Fruit fly (Drosophila melanogaster): ENCODE results near the gene Rnp4F.

The Rnp4F gene

DNA sequence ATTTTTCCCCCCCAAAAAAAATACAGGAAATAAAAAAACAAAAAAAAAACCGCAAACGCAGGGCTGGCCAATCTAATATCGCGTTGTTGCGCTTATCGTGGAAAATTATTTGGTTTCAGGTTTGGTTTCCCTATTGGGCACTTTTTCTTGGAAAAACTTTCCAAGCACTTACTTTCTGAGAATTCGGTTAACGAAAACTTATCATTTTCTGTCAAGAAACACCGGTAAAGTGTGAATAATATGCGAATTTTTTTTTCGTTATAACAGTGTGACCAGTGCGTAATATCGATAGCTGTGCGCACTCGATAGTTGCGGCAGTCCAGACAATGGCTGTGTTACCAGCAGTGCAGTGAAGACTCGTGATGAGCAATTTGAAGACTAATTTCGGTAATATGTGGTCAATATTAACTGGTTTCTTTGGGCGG lies at the start of gene Rnp4F:
Gene Rnp4F, minus strand, starts transcription at position 238 of the 425 bp plus-strand sequence.
- peak; percentile 72 for TF ChIP-seq CG9705 (GFP tag; optimal IDR thresholded peaks at IDR 0.05)
- no peak for TF ChIP-seq Mio (GFP tag; optimal IDR thresholded peaks at IDR 0.05)
- TF ChIP-seq Vsx2 (GFP tag; optimal IDR thresholded peaks at IDR 0.05; ENCODE audit: partially characterized antibody): no peak
- TF ChIP-seq Rel (GFP tag; optimal IDR thresholded peaks at IDR 0.05): no peak
- TF ChIP-seq Rel (tag; optimal IDR thresholded peaks at IDR 0.05): peak; percentile 47
- TF ChIP-seq ey (GFP tag; optimal IDR thresholded peaks at IDR 0.05): peak; percentile 67
- no peak for TF ChIP-seq pan (optimal IDR thresholded peaks at IDR 0.05)
- peak; percentile 69 for TF ChIP-seq dmrt93B (GFP tag; optimal IDR thresholded peaks at IDR 0.05)
- no peak for TF ChIP-seq usp (GFP tag; optimal IDR thresholded peaks at IDR 0.05)
- TF ChIP-seq sv (GFP tag; optimal IDR thresholded peaks at IDR 0.05): peak; percentile 42
- peak; percentile 74 for TF ChIP-seq Sp1 (GFP tag; optimal IDR thresholded peaks at IDR 0.05)
- TF ChIP-seq HLH106 (tag; optimal IDR thresholded peaks at IDR 0.05): peak; percentile 74
- no peak for TF ChIP-seq Hr78 (GFP tag; optimal IDR thresholded peaks at IDR 0.05)
- no peak for TF ChIP-seq Dif (GFP tag; optimal IDR thresholded peaks at IDR 0.05; ENCODE audit: partially characterized antibody)
- TF ChIP-seq br (GFP tag; optimal IDR thresholded peaks at IDR 0.05): no peak
- no peak for TF ChIP-seq sage (GFP tag; optimal IDR thresholded peaks at IDR 0.05)
- TF ChIP-seq Abd-B (GFP tag; optimal IDR thresholded peaks at IDR 0.05): no peak
- peak; percentile 41 for TF ChIP-seq OdsH (GFP tag; optimal IDR thresholded peaks at IDR 0.05)
- peak; percentile 60 for TF ChIP-seq psq (GFP tag; optimal IDR thresholded peaks at IDR 0.05)
- peak; percentile 87 for TF ChIP-seq woc (GFP tag; optimal IDR thresholded peaks at IDR 0.05)
- TF ChIP-seq foxo (GFP tag; optimal IDR thresholded peaks at IDR 0.05): peak in 1 of 2 experiments; percentile 73
- no peak for TF ChIP-seq brk (GFP tag; optimal IDR thresholded peaks at IDR 0.05)
- no peak for TF ChIP-seq Myc (optimal IDR thresholded peaks at IDR 0.05)
- peak; percentile 5 for TF ChIP-seq jim (GFP tag; optimal IDR thresholded peaks at IDR 0.05)
- TF ChIP-seq Hr83 (GFP tag; optimal IDR thresholded peaks at IDR 0.05; ENCODE audit: poor library complexity, severe bottlenecking): peak; percentile 51
- no peak for TF ChIP-seq Jra (GFP tag; optimal IDR thresholded peaks at IDR 0.05)
- TF ChIP-seq dl (GFP tag; optimal IDR thresholded peaks at IDR 0.05; ENCODE audit: insufficient read depth in 1 of 2, partially characterized antibody in 2 of 2): no peak
- no peak for TF ChIP-seq fru (GFP tag; optimal IDR thresholded peaks at IDR 0.05)
- TF ChIP-seq rgr (GFP tag; optimal IDR thresholded peaks at IDR 0.05): peak; percentile 68
- no peak for TF ChIP-seq Hnf4 (GFP tag; optimal IDR thresholded peaks at IDR 0.05)
- no peak for TF ChIP-seq CG32264 (GFP tag; optimal IDR thresholded peaks at IDR 0.05)
- TF ChIP-seq tai (GFP tag; optimal IDR thresholded peaks at IDR 0.05): no peak
- TF ChIP-seq dsf (GFP tag; optimal IDR thresholded peaks at IDR 0.05; ENCODE audit: borderline replicate concordance): no peak
- no peak for TF ChIP-seq CrebA (GFP tag; optimal IDR thresholded peaks at IDR 0.05; ENCODE audit: borderline replicate concordance)
- peak; percentile 9 for TF ChIP-seq GATAd (GFP tag; optimal IDR thresholded peaks at IDR 0.05)
- TF ChIP-seq N (GFP tag; optimal IDR thresholded peaks at IDR 0.05): peak; percentile 86
- TF ChIP-seq Dfd (GFP tag; optimal IDR thresholded peaks at IDR 0.05): no peak
- TF ChIP-seq h (GFP tag; optimal IDR thresholded peaks at IDR 0.05): peak; percentile 70
- TF ChIP-seq lola (GFP tag; optimal IDR thresholded peaks at IDR 0.05): no peak

DNA sequence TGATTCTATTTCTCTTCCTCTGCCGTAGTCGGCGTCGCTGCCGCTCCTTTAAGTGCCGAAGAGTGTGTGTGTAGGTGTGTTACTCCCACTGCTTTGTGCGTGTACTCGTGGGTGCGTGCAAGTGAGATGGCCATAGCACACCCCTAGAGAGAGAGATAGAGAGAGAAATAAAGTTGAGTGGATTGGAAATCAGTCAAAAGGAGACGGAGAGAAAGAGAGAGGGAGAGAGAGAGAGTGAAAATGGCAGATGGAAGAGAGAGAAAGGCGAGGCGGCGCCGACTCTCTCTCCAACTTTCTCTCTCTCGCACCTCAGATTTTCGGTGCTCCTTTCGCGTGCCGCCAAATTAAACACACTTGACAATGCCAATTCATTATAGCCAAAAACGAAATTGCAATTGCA lies 41.5 kb upstream of the Rnp4F start:
- no peak for TF ChIP-seq HLH106 (tag; optimal IDR thresholded peaks at IDR 0.05)
- TF ChIP-seq CrebA (GFP tag; optimal IDR thresholded peaks at IDR 0.05; ENCODE audit: borderline replicate concordance): no peak
- no peak for TF ChIP-seq h (GFP tag; optimal IDR thresholded peaks at IDR 0.05)
- TF ChIP-seq CG32264 (GFP tag; optimal IDR thresholded peaks at IDR 0.05): no peak

DNA sequence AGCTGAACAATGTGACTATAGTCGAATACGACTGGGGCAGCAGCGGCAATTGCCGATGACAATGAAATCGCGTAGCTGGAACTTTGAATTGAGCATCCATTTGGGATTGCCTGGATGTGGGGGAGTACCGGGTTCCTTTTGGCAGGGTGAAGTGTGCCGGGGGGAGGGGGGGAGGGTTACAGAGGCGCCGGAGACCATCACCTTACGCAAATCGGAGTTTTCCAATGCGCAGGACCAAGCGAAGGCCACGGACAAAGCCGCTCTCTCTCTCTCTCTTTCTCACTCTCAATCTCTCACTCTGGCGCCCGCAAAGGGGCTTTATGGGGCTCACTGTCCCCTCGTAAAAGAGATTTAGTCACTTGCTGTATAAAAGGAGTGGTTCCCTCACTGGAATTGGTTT lies 40.6 kb upstream of the Rnp4F start:
- no peak for TF ChIP-seq GATAd (GFP tag; optimal IDR thresholded peaks at IDR 0.05)
- no peak for TF ChIP-seq dmrt93B (GFP tag; optimal IDR thresholded peaks at IDR 0.05)
- no peak for TF ChIP-seq lola (GFP tag; optimal IDR thresholded peaks at IDR 0.05)
- no peak for TF ChIP-seq Sp1 (GFP tag; optimal IDR thresholded peaks at IDR 0.05)
- no peak for TF ChIP-seq N (GFP tag; optimal IDR thresholded peaks at IDR 0.05)
- no peak for TF ChIP-seq CG32264 (GFP tag; optimal IDR thresholded peaks at IDR 0.05)
- TF ChIP-seq brk (GFP tag; optimal IDR thresholded peaks at IDR 0.05): no peak
- TF ChIP-seq sv (GFP tag; optimal IDR thresholded peaks at IDR 0.05): no peak
- TF ChIP-seq fru (GFP tag; optimal IDR thresholded peaks at IDR 0.05): no peak
- no peak for TF ChIP-seq Rel (GFP tag; optimal IDR thresholded peaks at IDR 0.05)
- TF ChIP-seq Rel (tag; optimal IDR thresholded peaks at IDR 0.05): no peak
- TF ChIP-seq CrebA (GFP tag; optimal IDR thresholded peaks at IDR 0.05; ENCODE audit: borderline replicate concordance): no peak
- no peak for TF ChIP-seq foxo (GFP tag; optimal IDR thresholded peaks at IDR 0.05)
- no peak for TF ChIP-seq Mio (GFP tag; optimal IDR thresholded peaks at IDR 0.05)
- TF ChIP-seq tai (GFP tag; optimal IDR thresholded peaks at IDR 0.05): no peak
- TF ChIP-seq CG9705 (GFP tag; optimal IDR thresholded peaks at IDR 0.05): no peak
- no peak for TF ChIP-seq h (GFP tag; optimal IDR thresholded peaks at IDR 0.05)
- TF ChIP-seq Abd-B (GFP tag; optimal IDR thresholded peaks at IDR 0.05): no peak
- no peak for TF ChIP-seq Hnf4 (GFP tag; optimal IDR thresholded peaks at IDR 0.05)
- TF ChIP-seq dl (GFP tag; optimal IDR thresholded peaks at IDR 0.05; ENCODE audit: insufficient read depth in 1 of 2, partially characterized antibody in 2 of 2): no peak
